Worm (Caenorhabditis elegans): Measurements from ENCODE around the gene cnnm-2.

cnnm-2 gene

DNA sequence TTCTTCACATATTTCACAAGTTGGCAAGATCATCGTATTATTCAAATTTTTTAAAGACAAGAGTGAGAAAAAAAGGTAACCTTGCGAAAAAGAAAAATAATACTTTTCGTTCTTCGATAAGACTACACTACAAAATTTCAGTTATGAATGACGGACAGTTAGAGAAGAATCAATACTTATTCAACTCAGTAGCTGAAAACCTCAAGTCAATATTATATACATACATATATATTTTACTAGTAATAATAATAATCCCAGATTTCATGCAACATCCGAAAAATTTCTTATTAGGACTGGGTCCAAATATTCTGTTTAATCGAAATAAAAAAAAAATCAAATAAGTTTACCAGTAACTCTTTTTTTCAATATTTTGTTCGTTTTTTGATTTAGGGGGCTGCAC is 19.3 kb downstream of the cnnm-2 start, which contains the start of gene C28G1.6:
Gene C28G1.6 (minus strand): TSS at position 101 of the 400 bp plus-strand sequence.
- TF ChIP-seq K11D2.4 (GFP tag; IDR thresholded peaks at IDR 0.05) (no peak), nhr-80 (tag; optimal IDR thresholded peaks at IDR 0.05) (peak; percentile 33), Y56A3A.18 (GFP tag; IDR thresholded peaks at IDR 0.05) (no peak), atf-7 (tag; optimal IDR thresholded peaks at IDR 0.05) (no peak)

DNA sequence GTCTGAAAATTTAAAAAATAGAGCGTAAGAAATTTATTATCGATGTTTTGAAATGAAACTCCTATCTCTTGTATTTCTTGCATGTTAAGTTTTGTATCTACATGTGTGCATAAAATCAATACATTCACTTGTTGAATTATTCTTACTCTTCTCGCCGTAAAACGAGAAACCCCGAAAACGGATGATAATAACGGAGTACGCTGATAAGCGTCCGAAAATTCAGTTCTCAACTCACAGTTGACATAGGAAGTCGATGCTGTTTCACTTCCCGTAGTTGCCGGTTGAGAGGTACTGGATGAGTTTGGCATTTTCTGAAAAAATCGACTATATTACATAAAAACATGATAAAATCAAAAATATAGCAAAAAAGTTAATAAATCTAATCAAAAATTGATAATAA is 23.5 kb downstream of the cnnm-2 start, which contains the start of gene sec-15:
Gene sec-15 (minus strand): TSS at position 311 of the 400 bp plus-strand sequence.
- TF ChIP-seq ceh-91 (GFP tag; IDR thresholded peaks at IDR 0.05) (no peak), mxl-1 (tag; optimal IDR thresholded peaks at IDR 0.05) (no peak), madf-10 (tag; optimal IDR thresholded peaks at IDR 0.05) (no peak), let-526 (GFP tag; IDR thresholded peaks at IDR 0.05) (no peak), rcor-1 (GFP tag; IDR thresholded peaks at IDR 0.05) (no peak), ztf-6 (GFP tag; IDR thresholded peaks at IDR 0.05) (no peak), egrh-3 (GFP tag; IDR thresholded peaks at IDR 0.05) (no peak), bed-2 (GFP tag; IDR thresholded peaks at IDR 0.05) (no peak), lin-54 (GFP tag; optimal IDR thresholded peaks at IDR 0.05) (no peak), attf-6 (GFP tag; IDR thresholded peaks at IDR 0.05) (no peak), dox-1 (GFP tag; IDR thresholded peaks at IDR 0.05) (no peak)

DNA sequence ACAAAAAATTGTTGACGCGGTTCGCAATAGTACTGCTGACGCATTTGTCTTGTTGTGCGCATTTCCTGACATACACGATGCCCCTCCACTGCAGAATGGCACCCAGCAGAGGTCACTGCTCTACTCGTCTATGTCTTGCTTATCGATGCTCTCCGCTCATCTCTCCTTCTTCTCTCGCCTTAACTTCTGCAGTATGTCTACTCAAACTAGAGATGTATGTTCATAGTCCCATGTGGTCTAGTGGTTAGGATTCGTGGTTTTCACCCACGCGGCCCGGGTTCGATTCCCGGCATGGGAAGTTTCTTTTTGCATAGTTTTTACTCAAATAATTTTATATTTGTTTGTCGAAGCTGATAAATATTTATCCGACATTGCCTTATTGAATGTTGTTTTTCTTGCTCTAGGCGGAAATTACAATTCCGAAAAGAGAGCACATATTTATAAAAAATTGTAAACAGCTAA is 24.0 kb downstream of the cnnm-2 start, which contains the start of gene C28G1.2:
Gene C28G1.2 (plus strand): TSS at position 130 of the 462 bp plus-strand sequence.
- TF ChIP-seq B0019.2 (GFP tag; conservative IDR thresholded peaks at IDR 0.05), result 0 out of 2 replicates have a peak, but pooled peaks have one; percentile 45
- peak; percentile 88 for TF ChIP-seq F57A8.1 (GFP tag; optimal IDR thresholded peaks at IDR 0.05)
- TF ChIP-seq T07F8.4 (tag; optimal IDR thresholded peaks at IDR 0.05), result peak; percentile 90
- TF ChIP-seq rec-8 (tag; optimal IDR thresholded peaks at IDR 0.05), result peak; percentile 90 to 95
- TF ChIP-seq nfya-2 (GFP tag; IDR thresholded peaks at IDR 0.05), result no peak
- TF ChIP-seq C06A6.2 (GFP tag; conservative IDR thresholded peaks at IDR 0.05), result peak; percentile 71
- peak; percentile 91 for TF ChIP-seq B0035.1 (tag; optimal IDR thresholded peaks at IDR 0.05)
- peak; percentile 93 for TF ChIP-seq him-1 (tag; optimal IDR thresholded peaks at IDR 0.05)
- TF ChIP-seq ZK185.1 (tag; optimal IDR thresholded peaks at IDR 0.05; ENCODE audit: poor library complexity, severe bottlenecking), result peak; percentile 95
- peak; percentile 88 for TF ChIP-seq zim-3 (tag; optimal IDR thresholded peaks at IDR 0.05)
- peak; percentile 68 for TF ChIP-seq attf-3 (GFP tag; conservative IDR thresholded peaks at IDR 0.05)
- no peak; the same call in 1 of the 2 replicates for TF ChIP-seq madf-6 (GFP tag; IDR thresholded peaks at IDR 0.05)
- peak; percentile 89; the same call in 1 of the 2 replicates for TF ChIP-seq K11D2.4 (GFP tag; IDR thresholded peaks at IDR 0.05)
- peak; percentile 97 for TF ChIP-seq die-1 (tag; optimal IDR thresholded peaks at IDR 0.05)
- TF ChIP-seq F33H1.4 (GFP tag; IDR thresholded peaks at IDR 0.05), result no peak
- TF ChIP-seq tbx-9 (tag; optimal IDR thresholded peaks at IDR 0.05; ENCODE audit: borderline replicate concordance), result no peak
- peak; percentile 96 for TF ChIP-seq ceh-27 (GFP tag; optimal IDR thresholded peaks at IDR 0.05)
- peak; percentile 4 for TF ChIP-seq dpl-1 (GFP tag; optimal IDR thresholded peaks at IDR 0.05)
- TF ChIP-seq sptf-2 (GFP tag; optimal IDR thresholded peaks at IDR 0.05), result peak; percentile 87
- TF ChIP-seq Y95B8A.8 (GFP tag; IDR thresholded peaks at IDR 0.05), result peak; percentile 78
- TF ChIP-seq hrde-1 (tag; optimal IDR thresholded peaks at IDR 0.05; ENCODE audit: borderline replicate concordance), result peak; percentile 85
- peak; percentile 20 for TF ChIP-seq lsl-1 (GFP tag; optimal IDR thresholded peaks at IDR 0.05)
- TF ChIP-seq Y56A3A.18 (GFP tag; IDR thresholded peaks at IDR 0.05), result peak; percentile 94
- peak; percentile 91 for TF ChIP-seq egl-18 (GFP tag; IDR thresholded peaks at IDR 0.05)
- peak; percentile 92 for TF ChIP-seq snpc-1.3 (tag; optimal IDR thresholded peaks at IDR 0.05; ENCODE audit: insufficient read depth)
- TF ChIP-seq chd-7 (tag; optimal IDR thresholded peaks at IDR 0.05), result peak; percentile 95
- peak; percentile 81 for TF ChIP-seq ztf-6 (GFP tag; IDR thresholded peaks at IDR 0.05)
- TF ChIP-seq efl-1 (GFP tag; optimal IDR thresholded peaks at IDR 0.05), result peak; percentile 25
- peak; percentile 99 for TF ChIP-seq lin-26 (GFP tag; IDR thresholded peaks at IDR 0.05)
- peak; percentile 91 for TF ChIP-seq attf-5 (GFP tag; optimal IDR thresholded peaks at IDR 0.05)
- TF ChIP-seq lin-35 (GFP tag; optimal IDR thresholded peaks at IDR 0.05), result peak in 2 of 3 experiments; percentile 59 to 83
- TF ChIP-seq nfyb-1 (GFP tag; IDR thresholded peaks at IDR 0.05), result peak; percentile 87
- no peak for TF ChIP-seq nhr-120 (GFP tag; IDR thresholded peaks at IDR 0.05)
